Worm (Caenorhabditis elegans): ENCODE results near the gene col-115.

Gene col-115

DNA sequence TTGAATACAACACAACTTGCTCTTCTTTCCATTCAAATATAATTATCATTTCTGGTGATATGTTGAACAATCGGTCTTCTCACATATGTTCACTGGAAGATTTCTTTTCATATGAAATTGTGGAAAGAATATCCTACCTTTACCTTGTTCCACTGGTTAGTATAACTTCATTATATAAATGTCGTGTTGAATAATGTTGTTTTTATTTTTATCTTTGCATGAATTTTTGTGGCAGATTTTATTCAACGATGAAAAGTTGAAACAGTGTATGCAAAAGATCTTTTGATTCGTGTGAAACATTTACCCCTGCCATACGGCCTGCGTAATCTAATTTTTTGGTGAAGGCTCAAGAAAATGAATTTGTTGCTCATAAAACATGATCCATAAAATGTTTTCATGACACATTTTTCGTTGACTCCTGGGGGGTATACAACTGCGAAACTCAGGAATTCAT lies 26.6 kb upstream of the col-115 start:
- no peak for TF ChIP-seq T23F11.4 (GFP tag; optimal IDR thresholded peaks at IDR 0.05)
- no peak for TF ChIP-seq hlh-30 (tag; optimal IDR thresholded peaks at IDR 0.05; ENCODE audit: insufficient read depth)
- TF ChIP-seq fax-1 (tag; optimal IDR thresholded peaks at IDR 0.05): no peak
- TF ChIP-seq odd-2 (tag; optimal IDR thresholded peaks at IDR 0.05): no peak
- TF ChIP-seq sox-2 (GFP tag; IDR thresholded peaks at IDR 0.05): no peak
- no peak for TF ChIP-seq dve-1 (tag; optimal IDR thresholded peaks at IDR 0.05)

- TF ChIP-seq ets-4 (tag; optimal IDR thresholded peaks at IDR 0.05) (no peak), mec-3 (tag; optimal IDR thresholded peaks at IDR 0.05; ENCODE audit: borderline replicate concordance) (no peak), ceh-2 (tag; optimal IDR thresholded peaks at IDR 0.05) (no peak), hlh-6 (tag; optimal IDR thresholded peaks at IDR 0.05) (no peak), fkh-10 (GFP tag; optimal IDR thresholded peaks at IDR 0.05) (no peak), pha-2 (tag; optimal IDR thresholded peaks at IDR 0.05) (no peak), elt-4 (tag; optimal IDR thresholded peaks at IDR 0.05) (no peak), unc-42 (tag; optimal IDR thresholded peaks at IDR 0.05) (no peak), ceh-14 (tag; optimal IDR thresholded peaks at IDR 0.05) (no peak)
These were observed 21.5 kb upstream of the col-115 start, which contains the start of gene F57H12.5 for ce11 chrIV:7967006-7967405. TSS of gene F57H12.5 (plus strand) at chrIV:7967306.

- TF ChIP-seq dve-1 (tag; optimal IDR thresholded peaks at IDR 0.05) (no peak), ceh-24 (tag; optimal IDR thresholded peaks at IDR 0.05) (no peak), gmeb-2 (tag; optimal IDR thresholded peaks at IDR 0.05) (no peak), ceh-18 (tag; optimal IDR thresholded peaks at IDR 0.05) (no peak), pros-1 (tag; optimal IDR thresholded peaks at IDR 0.05) (no peak), ceh-48 (tag; optimal IDR thresholded peaks at IDR 0.05) (no peak), hlh-13 (GFP tag; optimal IDR thresholded peaks at IDR 0.05) (no peak), hlh-30 (tag; optimal IDR thresholded peaks at IDR 0.05; ENCODE audit: insufficient read depth) (no peak), ama-1 (optimal IDR thresholded peaks at IDR 0.05) (no peak)
These were observed 12.3 kb upstream of the col-115 start, which contains the start of gene F57H12.6 for ce11 chrIV:7976210-7976609. TSS of gene F57H12.6 (minus strand) at chrIV:7976310.

- TF ChIP-seq odd-2 (tag; optimal IDR thresholded peaks at IDR 0.05) (no peak), pax-1 (tag; optimal IDR thresholded peaks at IDR 0.05) (no peak), sdc-2 (tag; optimal IDR thresholded peaks at IDR 0.05) (no peak), ahr-1 (tag; optimal IDR thresholded peaks at IDR 0.05) (no peak), C38D4.7 (GFP tag; optimal IDR thresholded peaks at IDR 0.05) (no peak), ceh-14 (tag; optimal IDR thresholded peaks at IDR 0.05) (no peak), elt-2 (tag; optimal IDR thresholded peaks at IDR 0.05) (no peak), ama-1 (optimal IDR thresholded peaks at IDR 0.05) (no peak), ttx-3 (tag; optimal IDR thresholded peaks at IDR 0.05) (no peak), pha-2 (tag; optimal IDR thresholded peaks at IDR 0.05) (no peak), C08G9.2 (tag; optimal IDR thresholded peaks at IDR 0.05) (no peak), ceh-24 (tag; optimal IDR thresholded peaks at IDR 0.05) (no peak), dve-1 (tag; optimal IDR thresholded peaks at IDR 0.05) (no peak), pha-4 (tag; optimal IDR thresholded peaks at IDR 0.05) (no peak)
These were observed 11.0 kb upstream of the col-115 start, which contains the start of gene ora-1 for ce11 chrIV:7977452-7977940. TSS of gene ora-1 (plus strand) at chrIV:7977890.

DNA sequence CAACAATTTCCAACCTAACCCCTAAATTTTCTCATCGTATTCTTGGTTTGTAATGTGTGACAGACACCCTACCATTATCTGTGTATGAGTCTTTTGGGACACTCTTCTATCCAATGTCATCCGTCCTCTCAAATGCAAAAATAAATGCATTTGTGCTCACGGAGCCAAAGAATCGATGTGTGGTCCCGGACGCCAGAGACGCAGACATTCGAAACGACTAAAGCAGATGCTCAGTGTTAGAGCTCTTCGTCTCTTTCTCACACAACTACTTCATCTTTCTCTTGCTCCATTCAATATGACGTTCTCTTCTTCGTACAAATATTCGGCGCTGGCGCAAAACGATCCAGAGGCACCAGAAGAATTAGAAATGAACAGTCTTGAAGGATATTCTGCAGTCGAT lies 8.9 kb upstream of the col-115 start, which contains the start of gene unc-24:
unc-24 (plus strand) TSS at position 283 of the 400 bp plus-strand sequence.
- TF ChIP-seq eyg-1 (tag; optimal IDR thresholded peaks at IDR 0.05) (no peak), zip-5 (tag; optimal IDR thresholded peaks at IDR 0.05) (no peak), ceh-31 (tag; optimal IDR thresholded peaks at IDR 0.05) (no peak), pros-1 (tag; optimal IDR thresholded peaks at IDR 0.05) (no peak), nfya-1 (tag; optimal IDR thresholded peaks at IDR 0.05) (peak; percentile 64), ceh-48 (tag; optimal IDR thresholded peaks at IDR 0.05) (peak; percentile 56), unc-42 (tag; optimal IDR thresholded peaks at IDR 0.05) (peak; percentile 95), tbx-2 (tag; optimal IDR thresholded peaks at IDR 0.05) (no peak)

Measured in whole organism, late embryonic.